Worm (Caenorhabditis elegans) whole organism, L1 larva: Measurements from ENCODE around the gene crp-1.

Experiments
- C04F5.9 ChIP-seq: sonication (generic microtip); optimal IDR thresholded peaks from 2 replicates; lab custom pipeline; 2016; ENCODE audit warnings: missing genetic modification characterization, missing compliant biosample characterization
- Y116A8C.19 ChIP-seq: sonication (generic microtip); optimal IDR thresholded peaks from 2 replicates; lab custom pipeline; 2016; ENCODE audit warnings: missing compliant biosample characterization, missing genetic modification characterization, borderline replicate concordance
- ceh-63 ChIP-seq: fragments of 200-800 bp; sonication (Bioruptor generic); optimal IDR thresholded peaks from 2 replicates; lab custom pipeline; 2018; ENCODE audit warnings: mild to moderate bottlenecking, missing genetic modification characterization, missing compliant biosample characterization
- ceh-82 ChIP-seq, 3 experiments: fragments of 150-350 bp in 1 of 3; sonication (generic microtip) in 2 of 3; optimal IDR thresholded peaks; 2 replicates each; lab custom pipeline; 2014 to 2017; ENCODE audit warnings: missing biosample characterization in 3 of 3, missing genetic modification characterization in 3 of 3
- ceh-88 ChIP-seq: fragments of 200-800 bp; sonication (Bioruptor generic); IDR thresholded peaks from 2 replicates; pipeline ENCODE4 v1.3.6; 2022; ENCODE audit warnings: missing genetic modification characterization, missing compliant biosample characterization
- dpl-1 ChIP-seq, 3 experiments: fragments of 150-350 bp in 2 of 3; sonication (generic microtip) in 1 of 3; optimal IDR thresholded peaks; 2 replicates each; lab custom pipeline; 2014 to 2017; ENCODE audit warnings: missing biosample characterization in 3 of 3, missing genetic modification characterization in 3 of 3, missing genetic modification reagents in 3 of 3
- dsc-1 ChIP-seq: sonication (generic microtip); optimal IDR thresholded peaks from 2 replicates; lab custom pipeline; 2016; ENCODE audit warnings: mild to moderate bottlenecking, missing genetic modification characterization, missing compliant biosample characterization
- efl-3 ChIP-seq: fragments of 200-800 bp; sonication (Bioruptor generic); optimal IDR thresholded peaks from 2 replicates; lab custom pipeline; 2018; ENCODE audit warnings: mild to moderate bottlenecking, missing genetic modification characterization, missing compliant biosample characterization
- egl-13 ChIP-seq: sonication (generic microtip); optimal IDR thresholded peaks from 2 replicates; lab custom pipeline; 2016; ENCODE audit warnings: missing genotype, missing genetic modification reagents, missing genetic modification characterization, missing compliant biosample characterization
- elt-2 ChIP-seq: sonication (generic microtip); optimal IDR thresholded peaks from 2 replicates; lab custom pipeline; 2016; ENCODE audit warnings: missing genetic modification characterization, mild to moderate bottlenecking, inconsistent platforms, missing compliant biosample characterization, missing genetic modification reagents
- ets-5 ChIP-seq: fragments of 200-800 bp; sonication (Bioruptor generic); IDR thresholded peaks from 2 replicates; pipeline ENCODE4 v1.3.6; 2022; ENCODE audit warnings: missing genetic modification characterization, missing compliant biosample characterization
- fkh-4 ChIP-seq: sonication (generic microtip); optimal IDR thresholded peaks from 2 replicates; lab custom pipeline; 2016; ENCODE audit warnings: missing compliant biosample characterization, missing genetic modification characterization, borderline replicate concordance
- fos-1 ChIP-seq: fragments of 150-350 bp; optimal IDR thresholded peaks from 2 replicates; lab custom pipeline; 2014; ENCODE audit warnings: missing biosample characterization, missing genetic modification characterization
- grh-1 ChIP-seq: fragments of 200-800 bp; sonication (Bioruptor generic); IDR thresholded peaks from 2 replicates; pipeline ENCODE4 v1.3.6; 2022; ENCODE audit warnings: missing genetic modification reagents, missing genetic modification characterization, missing compliant biosample characterization
- hlh-17 ChIP-seq: fragments of 200-800 bp; sonication (Bioruptor generic); optimal IDR thresholded peaks from 2 replicates; lab custom pipeline; 2018; ENCODE audit warnings: missing genetic modification characterization, mild to moderate bottlenecking, missing compliant biosample characterization, moderate library complexity, borderline replicate concordance
- irx-1 ChIP-seq: sonication (generic microtip); optimal IDR thresholded peaks from 2 replicates; lab custom pipeline; 2016; ENCODE audit warnings: missing genetic modification characterization, missing compliant biosample characterization
- isw-1 ChIP-seq: fragments of 200-800 bp; sonication (Bioruptor generic); IDR thresholded peaks from 2 replicates; pipeline ENCODE4 v1.3.6; 2022; ENCODE audit warnings: missing genetic modification characterization, missing compliant biosample characterization
- lin-13 ChIP-seq: fragments of 150-350 bp; optimal IDR thresholded peaks from 2 replicates; lab custom pipeline; 2014; ENCODE audit warnings: missing biosample characterization, missing genetic modification reagents, missing genetic modification characterization
- lin-14 ChIP-seq: fragments of 200-800 bp; sonication (Bioruptor generic); optimal IDR thresholded peaks from 2 replicates; lab custom pipeline; 2018; ENCODE audit warnings: mild to moderate bottlenecking, missing genetic modification characterization, moderate library complexity, missing compliant biosample characterization
- lin-35 ChIP-seq, 2 experiments: fragments of 150-350 bp; optimal IDR thresholded peaks; 2 replicates each; lab custom pipeline; 2014; ENCODE audit warnings: missing biosample characterization in 2 of 2, missing genetic modification characterization in 2 of 2, missing genetic modification reagents in 2 of 2
- lin-39 ChIP-seq: fragments of 150-350 bp; optimal IDR thresholded peaks from 2 replicates; lab custom pipeline; 2014; ENCODE audit warnings: missing biosample characterization, missing genetic modification reagents, missing genetic modification characterization
- lsy-2 ChIP-seq, 2 experiments: fragments of 150-350 bp; optimal IDR thresholded peaks; 2 replicates each; lab custom pipeline; 2014; ENCODE audit warnings: missing biosample characterization in 2 of 2, missing genetic modification characterization in 2 of 2
- mab-9 ChIP-seq: fragments of 200-800 bp; sonication (Bioruptor generic); IDR thresholded peaks from 2 replicates; pipeline ENCODE4 v1.3.6; 2022; ENCODE audit warnings: missing genetic modification reagents, missing genetic modification characterization, missing compliant biosample characterization
- mdl-1 ChIP-seq, 2 experiments: fragments of 150-350 bp; optimal IDR thresholded peaks; 2 replicates each; lab custom pipeline; 2014 to 2017; ENCODE audit warnings: missing biosample characterization in 2 of 2, missing genetic modification characterization in 2 of 2, inconsistent platforms in 1 of 2
- mep-1 ChIP-seq: fragments of 150-350 bp; optimal IDR thresholded peaks from 2 replicates; lab custom pipeline; 2014; ENCODE audit warnings: missing biosample characterization, missing genetic modification characterization
- nhr-11 ChIP-seq: fragments of 150-350 bp; optimal IDR thresholded peaks from 2 replicates; lab custom pipeline; 2014; ENCODE audit warnings: missing biosample characterization, missing genetic modification characterization
- nhr-12 ChIP-seq: sonication (generic microtip); optimal IDR thresholded peaks from 2 replicates; lab custom pipeline; 2017; ENCODE audit warnings: missing biosample characterization, missing genetic modification characterization
- nhr-237 ChIP-seq: fragments of 150-350 bp; optimal IDR thresholded peaks from 2 replicates; lab custom pipeline; 2014; ENCODE audit warnings: missing biosample characterization, missing genetic modification characterization
- nhr-47 ChIP-seq: sonication (generic microtip); optimal IDR thresholded peaks from 2 replicates; lab custom pipeline; 2016; ENCODE audit warnings: mild to moderate bottlenecking, missing genetic modification characterization, moderate library complexity, missing compliant biosample characterization
- nhr-71 ChIP-seq: sonication (generic microtip); optimal IDR thresholded peaks from 2 replicates; lab custom pipeline; 2016; ENCODE audit warnings: mild to moderate bottlenecking, missing genetic modification characterization, moderate library complexity, missing compliant biosample characterization
- nhr-85 ChIP-seq: sonication (generic microtip); peaks from one replicate; lab custom pipeline; 2016; ENCODE audit warnings: missing genetic modification characterization, inconsistent platforms, missing compliant biosample characterization
- pag-3 ChIP-seq: sonication (generic microtip); optimal IDR thresholded peaks from 2 replicates; lab custom pipeline; 2017; ENCODE audit warnings: missing genetic modification characterization, mild to moderate bottlenecking, missing compliant biosample characterization, antibody characterized with exemption, borderline replicate concordance; ENCODE audit not compliant: insufficient read depth
- pqm-1 ChIP-seq: sonication (generic microtip); optimal IDR thresholded peaks from 3 replicates; lab custom pipeline; 2017; ENCODE audit warnings: missing biosample characterization, missing genetic modification characterization
- rnt-1 ChIP-seq: sonication (generic microtip); optimal IDR thresholded peaks from 2 replicates; lab custom pipeline; 2016; ENCODE audit warnings: mild to moderate bottlenecking, missing genetic modification characterization, moderate library complexity, missing compliant biosample characterization
- skn-1 ChIP-seq: fragments of 150-350 bp; optimal IDR thresholded peaks from 2 replicates; lab custom pipeline; 2014; ENCODE audit warnings: missing biosample characterization, missing genetic modification characterization
- snpc-4 ChIP-seq: fragments of 150-350 bp; optimal IDR thresholded peaks from 2 replicates; lab custom pipeline; 2014; ENCODE audit warnings: missing biosample characterization, missing genetic modification characterization
- sox-4 ChIP-seq: sonication (generic microtip); optimal IDR thresholded peaks from 2 replicates; lab custom pipeline; 2016; ENCODE audit warnings: missing genetic modification characterization, missing compliant biosample characterization
- swsn-7 ChIP-seq: sonication (generic microtip); optimal IDR thresholded peaks from 2 replicates; lab custom pipeline; 2016; ENCODE audit warnings: missing genetic modification characterization, missing compliant biosample characterization
- unc-130 ChIP-seq: fragments of 150-350 bp; optimal IDR thresholded peaks from 2 replicates; lab custom pipeline; 2017; ENCODE audit warnings: missing biosample characterization, missing genetic modification characterization, inconsistent platforms
- unc-30 ChIP-seq: sonication (generic microtip); optimal IDR thresholded peaks from 2 replicates; lab custom pipeline; 2017; ENCODE audit warnings: missing biosample characterization, missing genetic modification characterization
- unc-62 ChIP-seq: fragments of 150-350 bp; optimal IDR thresholded peaks from 2 replicates; lab custom pipeline; 2014; ENCODE audit warnings: missing biosample characterization, missing genetic modification reagents, missing genetic modification characterization
- xbp-1 ChIP-seq: sonication (generic microtip); optimal IDR thresholded peaks from 2 replicates; lab custom pipeline; 2016; ENCODE audit warnings: missing genetic modification characterization, missing compliant biosample characterization
- zag-1 ChIP-seq: fragments of 150-350 bp; optimal IDR thresholded peaks from 2 replicates; lab custom pipeline; 2014; ENCODE audit warnings: missing biosample characterization, missing genetic modification characterization
- zip-4 ChIP-seq: fragments of 200-800 bp; sonication (Bioruptor generic); optimal IDR thresholded peaks from 2 replicates; lab custom pipeline; 2018; ENCODE audit warnings: mild to moderate bottlenecking, missing genetic modification characterization, moderate library complexity, missing compliant biosample characterization
- ztf-11 ChIP-seq, 2 experiments: sonication (generic microtip); optimal IDR thresholded peaks; 2 replicates each; lab custom pipeline; 2016 to 2017; ENCODE audit warnings: missing genetic modification characterization in 2 of 2, missing biosample characterization in 1 of 2, missing compliant biosample characterization in 1 of 2
- ztf-4 ChIP-seq: fragments of 150-350 bp; optimal IDR thresholded peaks from 2 replicates; lab custom pipeline; 2014; ENCODE audit warnings: missing biosample characterization, missing genetic modification characterization

The crp-1 gene

DNA sequence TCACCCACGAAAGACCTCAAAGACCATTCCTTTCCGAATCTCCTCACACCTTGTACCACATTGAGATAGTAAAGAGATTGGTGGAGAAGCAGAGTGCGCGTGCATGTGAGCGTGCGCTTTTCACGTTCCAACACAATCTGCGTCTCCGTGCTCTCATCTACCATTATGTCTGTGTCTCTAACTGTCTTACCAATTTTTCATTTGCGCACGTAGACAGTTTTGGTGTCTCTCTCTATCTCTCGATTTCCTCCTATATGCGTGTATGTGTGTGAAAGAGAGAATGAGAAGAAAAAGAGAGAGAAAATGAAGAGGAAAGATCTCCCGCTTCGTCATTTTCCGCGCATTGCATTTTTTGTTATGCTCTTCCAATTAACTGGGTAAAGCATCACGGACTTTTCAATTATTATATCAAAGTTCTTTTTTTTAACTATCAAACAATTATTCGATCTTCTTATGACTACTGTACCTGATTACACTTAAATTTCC, 11.7 kb upstream of the crp-1 start (continued):
- TF ChIP-seq grh-1 (GFP tag; lab: Robert Waterston, UW) (peak; percentile 74), sox-4 (peak; percentile 80), xbp-1 (tag; lab: Kevin White, UChicago) (peak; percentile 86), efl-3 (no peak), nhr-237 (tag; lab: Kevin White, UChicago) (peak; percentile 96), dpl-1 (GFP tag; optimal IDR thresholded peaks at IDR 0.05; lab: Kevin White, UChicago) (peak; percentile 62 to 71 (median 64)), hlh-17 (GFP tag; lab: Kevin White, UChicago) (no peak), nhr-47 (tag; lab: Kevin White, UChicago) (peak; percentile 95), Y116A8C.19 (tag; lab: Kevin White, UChicago) (no peak), dsc-1 (tag; lab: Kevin White, UChicago) (peak; percentile 92), irx-1 (peak; percentile 84), mep-1 (tag; lab: Kevin White, UChicago) (peak; percentile 95), swsn-7 (tag; lab: Kevin White, UChicago) (peak; percentile 95), nhr-71 (tag; lab: Kevin White, UChicago) (peak; percentile 98), nhr-11 (tag; lab: Kevin White, UChicago) (peak; percentile 93), zag-1 (tag; lab: Kevin White, UChicago) (peak; percentile 93), unc-62 (GFP tag; lab: Kevin White, UChicago) (no peak), ceh-82 (tag; optimal IDR thresholded peaks at IDR 0.05; lab: Kevin White, UChicago) (peak; percentile 93 to 95 (median 94)), lin-13 (GFP tag; lab: Kevin White, UChicago) (peak; percentile 89), skn-1 (peak; percentile 77), unc-130 (tag; lab: Kevin White, UChicago) (peak; percentile 74), zip-4 (GFP tag; lab: Kevin White, UChicago) (peak; percentile 56), C04F5.9 (tag; lab: Kevin White, UChicago) (peak; percentile 50), nhr-12 (no peak), ets-5 (GFP tag; lab: Robert Waterston, UW) (no peak), mab-9 (GFP tag; lab: Robert Waterston, UW) (peak; percentile 80), ceh-88 (GFP tag; lab: Robert Waterston, UW) (peak; percentile 72; the same call in 1 of the 2 replicates), unc-30 (tag; lab: Kevin White, UChicago) (no peak), lin-14 (GFP tag; lab: Kevin White, UChicago) (peak; percentile 100), rnt-1 (tag; lab: Kevin White, UChicago) (peak; percentile 89), elt-2 (tag; lab: Kevin White, UChicago) (peak; percentile 69), egl-13 (peak; percentile 93), nhr-85 (peak; percentile 99), snpc-4 (tag; lab: Kevin White, UChicago) (peak; percentile 60), lin-35 (GFP tag; optimal IDR thresholded peaks at IDR 0.05; lab: Kevin White, UChicago) (peak; percentile 85 to 88), fos-1 (tag; lab: Kevin White, UChicago) (peak; percentile 95), mdl-1 (tag; optimal IDR thresholded peaks at IDR 0.05; lab: Kevin White, UChicago) (peak; percentile 90 to 99), ztf-11 (tag; optimal IDR thresholded peaks at IDR 0.05; lab: Kevin White, UChicago) (peak in 1 of 2 experiments; percentile 46), ceh-63 (GFP tag; lab: Kevin White, UChicago) (no peak), lsy-2 (tag; optimal IDR thresholded peaks at IDR 0.05; lab: Kevin White, UChicago) (peak; percentile 85 to 93), isw-1 (peak; percentile 76), lin-39 (tag; lab: Kevin White, UChicago) (peak; percentile 55), pag-3 (tag; lab: Kevin White, UChicago) (no peak), pqm-1 (peak; percentile 38), fkh-4 (tag; lab: Kevin White, UChicago) (no peak), ztf-4 (tag; lab: Kevin White, UChicago) (peak; percentile 96)
